Fruit fly (Drosophila melanogaster): ENCODE measurements around the gene alpha-Est1.

alpha-Est1 gene

dm6 chr3R:7524160-7524559, 24.8 kb downstream of the alpha-Est1 start:
- TF ChIP-seq fru (GFP tag; optimal IDR thresholded peaks at IDR 0.05) (no peak), Hnf4 (GFP tag; optimal IDR thresholded peaks at IDR 0.05) (no peak), tai (GFP tag; optimal IDR thresholded peaks at IDR 0.05) (no peak), dl (GFP tag; optimal IDR thresholded peaks at IDR 0.05; ENCODE audit: insufficient read depth in 1 of 2, partially characterized antibody in 2 of 2) (no peak)

DNA sequence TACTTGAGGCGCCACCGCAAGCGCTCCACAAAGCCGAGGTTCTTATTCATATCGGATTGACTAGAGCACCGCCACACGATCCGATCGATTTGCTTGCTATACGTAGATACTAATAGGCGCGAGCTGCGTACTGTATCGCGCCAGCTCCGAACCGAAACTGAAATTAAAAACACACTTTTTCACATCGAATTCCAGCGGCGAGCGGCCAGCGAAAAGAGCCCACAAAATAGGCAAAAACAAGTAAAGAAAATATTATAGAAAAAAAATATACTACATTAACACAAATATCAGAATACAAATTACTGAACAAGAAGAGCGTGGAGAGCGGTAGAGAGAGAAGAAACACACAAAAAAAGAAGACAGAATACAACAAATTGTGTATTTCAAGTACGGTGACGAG, 25.3 kb downstream of the alpha-Est1 start, which contains the start of gene alpha-Est7:
alpha-Est7 (minus strand) TSS at position 160 of the 400 bp plus-strand sequence.
- no peak for TF ChIP-seq rgr (GFP tag; optimal IDR thresholded peaks at IDR 0.05)
- TF ChIP-seq dsf (GFP tag; optimal IDR thresholded peaks at IDR 0.05; ENCODE audit: borderline replicate concordance) = no peak
- TF ChIP-seq Mio (GFP tag; optimal IDR thresholded peaks at IDR 0.05) = no peak
- TF ChIP-seq pan (optimal IDR thresholded peaks at IDR 0.05) = no peak
- TF ChIP-seq Sp1 (GFP tag; optimal IDR thresholded peaks at IDR 0.05) = peak; percentile 31
- peak; percentile 30 for TF ChIP-seq Rel (GFP tag; optimal IDR thresholded peaks at IDR 0.05)
- peak; percentile 38 for TF ChIP-seq Rel (tag; optimal IDR thresholded peaks at IDR 0.05)
- TF ChIP-seq psq (GFP tag; optimal IDR thresholded peaks at IDR 0.05) = peak; percentile 45
- no peak for TF ChIP-seq CG32264 (GFP tag; optimal IDR thresholded peaks at IDR 0.05)
- peak; percentile 84 for TF ChIP-seq CrebA (GFP tag; optimal IDR thresholded peaks at IDR 0.05; ENCODE audit: borderline replicate concordance)

DNA sequence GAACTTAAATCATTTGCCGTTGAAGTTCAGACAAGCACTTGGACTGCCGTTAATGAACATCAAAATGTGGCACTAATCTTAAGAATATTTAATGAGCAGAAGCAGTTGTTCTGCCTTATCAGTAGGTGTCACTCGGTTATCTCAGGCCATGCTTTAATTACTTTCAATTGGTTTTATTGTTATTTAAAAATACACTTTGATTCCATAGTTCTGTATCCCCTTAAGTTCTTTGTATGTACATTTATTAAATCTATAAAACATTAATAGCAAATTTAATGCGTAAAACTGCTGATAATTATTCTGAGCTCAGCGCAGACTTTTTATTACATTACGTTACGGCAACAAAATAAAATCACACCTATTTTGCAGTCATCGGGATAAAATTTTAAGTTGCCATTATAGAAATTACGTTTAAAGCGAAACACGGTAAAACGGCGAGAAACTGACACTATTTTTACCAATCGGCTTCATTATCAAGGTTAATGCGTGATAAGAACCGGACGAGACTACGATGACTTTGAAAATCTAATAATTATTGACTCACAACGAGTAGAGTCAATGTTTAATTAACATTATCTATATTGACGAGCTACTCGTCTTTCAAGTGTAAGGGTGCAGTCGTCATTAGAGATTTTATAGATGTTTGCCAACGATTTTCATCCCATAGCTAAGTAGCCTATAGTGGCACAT, 26.5 kb downstream of the alpha-Est1 start:
- no peak for TF ChIP-seq CrebA (GFP tag; optimal IDR thresholded peaks at IDR 0.05; ENCODE audit: borderline replicate concordance)
- TF ChIP-seq Jra (GFP tag; optimal IDR thresholded peaks at IDR 0.05) = no peak
- TF ChIP-seq N (GFP tag; optimal IDR thresholded peaks at IDR 0.05) = no peak
- no peak for TF ChIP-seq OdsH (GFP tag; optimal IDR thresholded peaks at IDR 0.05)
- no peak for TF ChIP-seq rgr (GFP tag; optimal IDR thresholded peaks at IDR 0.05)
- TF ChIP-seq jim (GFP tag; optimal IDR thresholded peaks at IDR 0.05) = no peak
- TF ChIP-seq CG32264 (GFP tag; optimal IDR thresholded peaks at IDR 0.05) = no peak
- no peak for TF ChIP-seq foxo (GFP tag; optimal IDR thresholded peaks at IDR 0.05)
- TF ChIP-seq psq (GFP tag; optimal IDR thresholded peaks at IDR 0.05) = no peak
- no peak for TF ChIP-seq Hr83 (GFP tag; optimal IDR thresholded peaks at IDR 0.05; ENCODE audit: poor library complexity, severe bottlenecking)
- no peak for TF ChIP-seq Abd-B (GFP tag; optimal IDR thresholded peaks at IDR 0.05)
- no peak for TF ChIP-seq ey (GFP tag; optimal IDR thresholded peaks at IDR 0.05)
- no peak for TF ChIP-seq Mio (GFP tag; optimal IDR thresholded peaks at IDR 0.05)
- TF ChIP-seq br (GFP tag; optimal IDR thresholded peaks at IDR 0.05) = no peak
- TF ChIP-seq brk (GFP tag; optimal IDR thresholded peaks at IDR 0.05) = no peak
- TF ChIP-seq h (GFP tag; optimal IDR thresholded peaks at IDR 0.05) = no peak

dm6 chr3R:7519356-7519755, 29.6 kb downstream of the alpha-Est1 start, which contains the start of gene Ubc84D:
TSS of gene Ubc84D (minus strand) at chr3R:7519456.
- no peak for TF ChIP-seq usp (GFP tag; optimal IDR thresholded peaks at IDR 0.05)
- no peak for TF ChIP-seq Vsx2 (GFP tag; optimal IDR thresholded peaks at IDR 0.05; ENCODE audit: partially characterized antibody)
- no peak for TF ChIP-seq CG32264 (GFP tag; optimal IDR thresholded peaks at IDR 0.05)
- TF ChIP-seq h (GFP tag; optimal IDR thresholded peaks at IDR 0.05) = no peak
- no peak for TF ChIP-seq fru (GFP tag; optimal IDR thresholded peaks at IDR 0.05)
- TF ChIP-seq N (GFP tag; optimal IDR thresholded peaks at IDR 0.05) = no peak
- TF ChIP-seq CrebA (GFP tag; optimal IDR thresholded peaks at IDR 0.05; ENCODE audit: borderline replicate concordance) = no peak
- no peak for TF ChIP-seq Hr83 (GFP tag; optimal IDR thresholded peaks at IDR 0.05; ENCODE audit: poor library complexity, severe bottlenecking)
- no peak for TF ChIP-seq Mio (GFP tag; optimal IDR thresholded peaks at IDR 0.05)
- no peak for TF ChIP-seq brk (GFP tag; optimal IDR thresholded peaks at IDR 0.05)
- TF ChIP-seq Hnf4 (GFP tag; optimal IDR thresholded peaks at IDR 0.05) = no peak
- TF ChIP-seq Hr78 (GFP tag; optimal IDR thresholded peaks at IDR 0.05) = no peak
- no peak for TF ChIP-seq br (GFP tag; optimal IDR thresholded peaks at IDR 0.05)
- no peak for TF ChIP-seq Rel (GFP tag; optimal IDR thresholded peaks at IDR 0.05)
- no peak for TF ChIP-seq Rel (tag; optimal IDR thresholded peaks at IDR 0.05)
- no peak for TF ChIP-seq OdsH (GFP tag; optimal IDR thresholded peaks at IDR 0.05)

- TF ChIP-seq sv (GFP tag; optimal IDR thresholded peaks at IDR 0.05) (no peak), Vsx2 (GFP tag; optimal IDR thresholded peaks at IDR 0.05; ENCODE audit: partially characterized antibody) (no peak), br (GFP tag; optimal IDR thresholded peaks at IDR 0.05) (no peak), psq (GFP tag; optimal IDR thresholded peaks at IDR 0.05) (no peak), brk (GFP tag; optimal IDR thresholded peaks at IDR 0.05) (no peak), Rel (GFP tag; optimal IDR thresholded peaks at IDR 0.05) (no peak), Rel (tag; optimal IDR thresholded peaks at IDR 0.05) (peak; percentile 38), CG9705 (GFP tag; optimal IDR thresholded peaks at IDR 0.05) (no peak), pan (optimal IDR thresholded peaks at IDR 0.05) (no peak), CrebA (GFP tag; optimal IDR thresholded peaks at IDR 0.05; ENCODE audit: borderline replicate concordance) (peak; percentile 38), Jra (GFP tag; optimal IDR thresholded peaks at IDR 0.05) (no peak), tai (GFP tag; optimal IDR thresholded peaks at IDR 0.05) (no peak), h (GFP tag; optimal IDR thresholded peaks at IDR 0.05) (peak; percentile 17), Hr83 (GFP tag; optimal IDR thresholded peaks at IDR 0.05; ENCODE audit: poor library complexity, severe bottlenecking) (no peak), Dif (GFP tag; optimal IDR thresholded peaks at IDR 0.05; ENCODE audit: partially characterized antibody) (peak; percentile 16)
These were observed 33.3 kb downstream of the alpha-Est1 start, which contains the start of gene alpha-Est8 for dm6 chr3R:7515599-7516069. TSS of gene alpha-Est8 (minus strand) at chr3R:7515670.
